Worm (Caenorhabditis elegans) whole organism, mixed stage, embryonic: ENCODE data around the gene ndub-3.

Source experiments
- M03D4.4 ChIP-seq: sonication (generic microtip); optimal IDR thresholded peaks from 2 replicates; lab custom pipeline; 2017; ENCODE audit warnings: mild to moderate bottlenecking, missing genetic modification characterization, missing compliant biosample characterization
- bed-3 ChIP-seq: fragments of 200-800 bp; sonication (Bioruptor generic); optimal IDR thresholded peaks from 3 replicates; lab custom pipeline; 2018; ENCODE audit warnings: mild to moderate bottlenecking, missing genetic modification characterization, moderate library complexity, missing compliant biosample characterization
- blmp-1 ChIP-seq: fragments of 150-350 bp; optimal IDR thresholded peaks from 2 replicates; lab custom pipeline; 2014; ENCODE audit warnings: missing biosample characterization, missing genetic modification characterization
- ceh-39 ChIP-seq: fragments of 150-350 bp; optimal IDR thresholded peaks from 2 replicates; lab custom pipeline; 2014; ENCODE audit warnings: missing biosample characterization, missing genetic modification characterization
- ceh-83 ChIP-seq: fragments of 200-800 bp; sonication (Bioruptor generic); optimal IDR thresholded peaks from 2 replicates; lab custom pipeline; 2018; ENCODE audit warnings: mild to moderate bottlenecking, missing genetic modification characterization, missing compliant biosample characterization
- ces-1 ChIP-seq: fragments of 150-350 bp; optimal IDR thresholded peaks from 2 replicates; lab custom pipeline; 2014; ENCODE audit warnings: missing biosample characterization, missing genetic modification reagents, missing genetic modification characterization
- cnd-1 ChIP-seq: fragments of 200-800 bp; sonication (Bioruptor generic); optimal IDR thresholded peaks from 2 replicates; lab custom pipeline; 2018; ENCODE audit warnings: mild to moderate bottlenecking, missing genetic modification characterization, missing compliant biosample characterization
- drap-1 ChIP-seq: fragments of 200-800 bp; sonication (Bioruptor generic); optimal IDR thresholded peaks from 3 replicates; lab custom pipeline; 2018; ENCODE audit warnings: mild to moderate bottlenecking, missing genetic modification characterization, missing compliant biosample characterization
- elt-1 ChIP-seq: sonication (generic microtip); optimal IDR thresholded peaks from 2 replicates; lab custom pipeline; 2017; ENCODE audit warnings: missing genetic modification characterization, mild to moderate bottlenecking, missing compliant biosample characterization, antibody characterized with exemption, moderate library complexity, borderline replicate concordance; ENCODE audit not compliant: insufficient read depth
- flh-1 ChIP-seq: fragments of 200-800 bp; sonication (Bioruptor generic); optimal IDR thresholded peaks from 2 replicates; lab custom pipeline; 2018; ENCODE audit warnings: mild to moderate bottlenecking, missing genetic modification characterization, moderate library complexity, missing compliant biosample characterization
- ham-2 ChIP-seq: fragments of 200-800 bp; sonication (Bioruptor generic); optimal IDR thresholded peaks from 2 replicates; lab custom pipeline; 2018; ENCODE audit warnings: mild to moderate bottlenecking, missing genetic modification characterization, missing compliant biosample characterization
- hlh-1 ChIP-seq: fragments of 150-350 bp; optimal IDR thresholded peaks from 2 replicates; lab custom pipeline; 2014; ENCODE audit warnings: missing biosample characterization, missing genetic modification reagents, missing genetic modification characterization
- lin-13 ChIP-seq: fragments of 150-350 bp; optimal IDR thresholded peaks from 2 replicates; lab custom pipeline; 2014; ENCODE audit warnings: missing biosample characterization, missing genetic modification characterization
- lin-32 ChIP-seq: fragments of 200-800 bp; sonication (Bioruptor generic); optimal IDR thresholded peaks from 2 replicates; lab custom pipeline; 2018; ENCODE audit warnings: mild to moderate bottlenecking, missing genetic modification characterization, missing compliant biosample characterization
- lsy-2 ChIP-seq: fragments of 150-350 bp; optimal IDR thresholded peaks from 2 replicates; lab custom pipeline; 2014; ENCODE audit warnings: missing biosample characterization, missing genetic modification characterization
- mab-5 ChIP-seq: fragments of 150-350 bp; optimal IDR thresholded peaks from 2 replicates; lab custom pipeline; 2014; ENCODE audit warnings: missing biosample characterization, missing genetic modification characterization
- mep-1 ChIP-seq: fragments of 150-350 bp; optimal IDR thresholded peaks from 2 replicates; lab custom pipeline; 2017; ENCODE audit warnings: missing biosample characterization, missing genetic modification reagents, missing genetic modification characterization, inconsistent platforms
- mls-2 ChIP-seq: sonication (generic microtip); optimal IDR thresholded peaks from 2 replicates; lab custom pipeline; 2016; ENCODE audit warnings: mild to moderate bottlenecking, missing genetic modification characterization, moderate library complexity, missing compliant biosample characterization
- nhr-2 ChIP-seq: fragments of 150-350 bp; optimal IDR thresholded peaks from 2 replicates; lab custom pipeline; 2014; ENCODE audit warnings: missing biosample characterization, missing genetic modification characterization
- nhr-237 ChIP-seq: fragments of 150-350 bp; optimal IDR thresholded peaks from 2 replicates; lab custom pipeline; 2014; ENCODE audit warnings: missing biosample characterization, missing genetic modification characterization
- nhr-28 ChIP-seq: fragments of 150-350 bp; optimal IDR thresholded peaks from 2 replicates; lab custom pipeline; 2014; ENCODE audit warnings: missing biosample characterization, missing genetic modification characterization
- nhr-76 ChIP-seq: sonication (generic microtip); optimal IDR thresholded peaks from 2 replicates; lab custom pipeline; 2017; ENCODE audit warnings: missing biosample characterization, missing genetic modification characterization
- pha-4 ChIP-seq: fragments of 150-350 bp; optimal IDR thresholded peaks from 2 replicates; lab custom pipeline; 2018; ENCODE audit warnings: missing biosample characterization, missing genetic modification reagents, missing genetic modification characterization
- sem-2 ChIP-seq: fragments of 200-800 bp; sonication (Bioruptor generic); optimal IDR thresholded peaks from 2 replicates; lab custom pipeline; 2018; ENCODE audit warnings: mild to moderate bottlenecking, missing genetic modification characterization, missing compliant biosample characterization
- snpc-4 ChIP-seq: fragments of 150-350 bp; optimal IDR thresholded peaks from 2 replicates; lab custom pipeline; 2014; ENCODE audit warnings: missing biosample characterization, missing genetic modification characterization
- sptf-1 ChIP-seq: sonication (generic microtip); optimal IDR thresholded peaks from 2 replicates; lab custom pipeline; 2017; ENCODE audit warnings: mild to moderate bottlenecking, missing genetic modification characterization, moderate library complexity, missing compliant biosample characterization
- tbx-8 ChIP-seq: fragments of 200-800 bp; sonication (Bioruptor generic); optimal IDR thresholded peaks from 2 replicates; lab custom pipeline; 2018; ENCODE audit warnings: mild to moderate bottlenecking, missing genetic modification characterization, moderate library complexity, missing compliant biosample characterization
- unc-120 ChIP-seq: sonication (generic microtip); optimal IDR thresholded peaks from 2 replicates; lab custom pipeline; 2017; ENCODE audit warnings: missing genetic modification characterization, missing compliant biosample characterization; ENCODE audit not compliant: poor library complexity, severe bottlenecking
- unc-39 ChIP-seq: fragments of 150-350 bp; optimal IDR thresholded peaks from 2 replicates; lab custom pipeline; 2014; ENCODE audit warnings: missing biosample characterization, missing genetic modification characterization
- unc-62 ChIP-seq: fragments of 150-350 bp; optimal IDR thresholded peaks from 2 replicates; lab custom pipeline; 2014; ENCODE audit warnings: missing biosample characterization, missing genetic modification reagents, missing genetic modification characterization
- zip-8 ChIP-seq: fragments of 150-350 bp; optimal IDR thresholded peaks from 2 replicates; lab custom pipeline; 2014; ENCODE audit warnings: missing biosample characterization, missing genetic modification characterization
- ztf-11 ChIP-seq: fragments of 150-350 bp; optimal IDR thresholded peaks from 2 replicates; lab custom pipeline; 2014; ENCODE audit warnings: missing biosample characterization, missing genetic modification characterization

Gene ndub-3

DNA sequence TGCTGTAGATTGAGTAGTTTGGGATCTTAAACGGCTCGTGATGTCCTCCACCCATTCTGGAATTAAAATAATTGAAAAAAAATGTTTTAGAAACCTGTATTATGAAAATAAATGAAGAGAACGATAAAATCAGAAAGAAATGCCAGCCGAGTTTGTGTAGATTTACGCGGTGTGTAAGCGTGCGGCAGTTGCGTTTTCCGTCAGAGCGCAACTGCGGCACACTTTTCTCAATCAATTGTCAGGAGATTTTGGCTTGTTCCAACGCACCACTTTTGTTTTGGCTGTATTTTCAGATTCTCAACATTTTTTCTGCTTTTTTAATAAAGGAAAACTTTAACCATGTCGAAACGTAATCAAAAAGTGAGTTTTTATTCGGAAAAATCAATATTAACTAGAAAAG lies at the start of gene ndub-3, which contains the start of gene C18E9.2:
ndub-3 (minus strand) TSS at position 56 of the 400 bp plus-strand sequence.
C18E9.2 (plus strand) TSS at position 172 of the 400 bp plus-strand sequence.
- no peak for TF ChIP-seq elt-1 (tag; lab: Kevin White, UChicago)
- TF ChIP-seq nhr-76 (tag; lab: Kevin White, UChicago) = no peak
- TF ChIP-seq mab-5 (tag; lab: Kevin White, UChicago) = no peak
- TF ChIP-seq mep-1 = peak; percentile 72
- TF ChIP-seq unc-39 (tag; lab: Kevin White, UChicago) = no peak
- no peak for TF ChIP-seq lin-32 (GFP tag; lab: Kevin White, UChicago)
- TF ChIP-seq ztf-11 (tag; lab: Kevin White, UChicago) = no peak
- TF ChIP-seq bed-3 (GFP tag; lab: Kevin White, UChicago) = no peak
- TF ChIP-seq sem-2 (GFP tag; lab: Kevin White, UChicago) = no peak
- TF ChIP-seq blmp-1 (tag; lab: Kevin White, UChicago) = no peak
- TF ChIP-seq ces-1 (GFP tag; lab: Kevin White, UChicago) = peak; percentile 5
- TF ChIP-seq ham-2 (GFP tag; lab: Kevin White, UChicago) = no peak
- no peak for TF ChIP-seq snpc-4 (tag; lab: Kevin White, UChicago)
- no peak for TF ChIP-seq mls-2
- TF ChIP-seq nhr-2 (tag; lab: Kevin White, UChicago) = no peak
- no peak for TF ChIP-seq tbx-8
- no peak for TF ChIP-seq ceh-83 (GFP tag; lab: Kevin White, UChicago)
- no peak for TF ChIP-seq flh-1 (GFP tag; lab: Kevin White, UChicago)
- no peak for TF ChIP-seq ceh-39
- no peak for TF ChIP-seq nhr-28 (tag; lab: Kevin White, UChicago)
- TF ChIP-seq drap-1 (GFP tag; lab: Kevin White, UChicago) = no peak
- no peak for TF ChIP-seq lsy-2 (tag; lab: Kevin White, UChicago)
- peak; percentile 11 for TF ChIP-seq nhr-237 (tag; lab: Kevin White, UChicago)
- no peak for TF ChIP-seq cnd-1 (tag; lab: Kevin White, UChicago)
- TF ChIP-seq hlh-1 (tag; lab: Kevin White, UChicago) = peak; percentile 54

DNA sequence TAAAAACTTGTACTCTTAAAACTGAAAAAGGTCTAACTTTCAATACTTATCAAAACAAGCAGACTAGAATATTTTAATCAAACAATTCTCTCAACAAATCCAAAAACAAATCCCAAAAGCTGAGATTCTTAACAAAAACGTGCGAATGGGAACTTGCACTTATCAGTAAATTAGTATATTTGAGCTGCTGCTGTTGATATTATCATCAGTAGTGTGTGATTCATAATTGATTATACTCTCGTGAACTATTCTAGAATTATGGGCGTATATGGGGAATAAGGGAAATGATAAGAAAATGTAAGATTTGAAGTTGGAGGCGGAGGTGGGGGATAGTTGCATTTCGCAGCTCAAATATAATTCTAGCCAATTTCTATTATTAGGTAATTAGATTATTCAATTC lies 49.5 kb upstream of the ndub-3 start:
- TF ChIP-seq lin-13 (tag; lab: Kevin White, UChicago) = no peak

DNA sequence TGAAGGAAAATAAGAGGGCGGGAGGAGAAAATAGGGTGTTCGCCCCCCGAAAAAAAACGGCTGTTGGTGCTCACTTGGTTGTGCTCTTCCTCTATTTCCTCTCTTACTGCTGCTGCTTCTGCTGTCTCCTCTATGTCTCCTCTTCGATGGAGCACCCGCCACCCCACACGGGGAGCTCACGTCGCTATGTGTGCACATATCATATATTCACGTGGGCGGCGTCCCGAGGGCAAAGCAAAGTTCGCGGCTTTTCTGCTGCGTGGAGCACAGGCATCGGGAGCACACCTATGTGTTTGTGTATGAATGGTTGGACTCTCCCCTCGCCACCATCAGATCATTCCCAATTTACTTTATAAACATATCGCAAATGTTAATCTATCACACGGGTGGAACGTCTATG lies 48.7 kb upstream of the ndub-3 start:
- TF ChIP-seq sptf-1 (tag; lab: Kevin White, UChicago) (peak; percentile 62), bed-3 (GFP tag; lab: Kevin White, UChicago) (no peak), nhr-237 (tag; lab: Kevin White, UChicago) (no peak), M03D4.4 (tag; lab: Kevin White, UChicago) (no peak), unc-120 (tag; lab: Kevin White, UChicago) (peak; percentile 48), ces-1 (GFP tag; lab: Kevin White, UChicago) (no peak), lin-32 (GFP tag; lab: Kevin White, UChicago) (no peak), hlh-1 (tag; lab: Kevin White, UChicago) (peak; percentile 14), drap-1 (GFP tag; lab: Kevin White, UChicago) (peak; percentile 36), nhr-28 (tag; lab: Kevin White, UChicago) (no peak)

DNA sequence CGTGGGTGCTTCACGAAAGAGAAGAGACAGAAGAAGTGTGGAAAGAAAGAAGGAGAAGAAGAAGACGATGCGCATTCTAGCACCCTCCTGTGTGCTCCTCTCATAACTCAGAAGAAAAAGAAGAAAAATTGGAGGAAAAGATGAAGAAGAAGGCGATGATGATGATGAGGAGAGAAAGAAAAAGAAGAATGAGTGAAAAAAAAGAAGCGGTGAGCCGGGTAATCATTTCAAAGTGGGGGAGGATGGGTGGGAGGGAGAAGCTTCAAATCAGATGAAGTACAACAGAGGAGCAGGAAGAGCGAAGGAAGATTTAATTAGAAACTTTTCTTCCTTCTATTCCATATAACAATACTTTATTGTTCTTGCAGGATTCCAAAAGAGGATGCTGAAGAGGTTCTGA lies 46.0 kb upstream of the ndub-3 start:
- TF ChIP-seq mls-2 = peak; percentile 7
- peak; percentile 70 for TF ChIP-seq ces-1 (GFP tag; lab: Kevin White, UChicago)
- TF ChIP-seq mep-1 = no peak
- no peak for TF ChIP-seq nhr-28 (tag; lab: Kevin White, UChicago)
- TF ChIP-seq lsy-2 (tag; lab: Kevin White, UChicago) = no peak
- TF ChIP-seq pha-4 = no peak

DNA sequence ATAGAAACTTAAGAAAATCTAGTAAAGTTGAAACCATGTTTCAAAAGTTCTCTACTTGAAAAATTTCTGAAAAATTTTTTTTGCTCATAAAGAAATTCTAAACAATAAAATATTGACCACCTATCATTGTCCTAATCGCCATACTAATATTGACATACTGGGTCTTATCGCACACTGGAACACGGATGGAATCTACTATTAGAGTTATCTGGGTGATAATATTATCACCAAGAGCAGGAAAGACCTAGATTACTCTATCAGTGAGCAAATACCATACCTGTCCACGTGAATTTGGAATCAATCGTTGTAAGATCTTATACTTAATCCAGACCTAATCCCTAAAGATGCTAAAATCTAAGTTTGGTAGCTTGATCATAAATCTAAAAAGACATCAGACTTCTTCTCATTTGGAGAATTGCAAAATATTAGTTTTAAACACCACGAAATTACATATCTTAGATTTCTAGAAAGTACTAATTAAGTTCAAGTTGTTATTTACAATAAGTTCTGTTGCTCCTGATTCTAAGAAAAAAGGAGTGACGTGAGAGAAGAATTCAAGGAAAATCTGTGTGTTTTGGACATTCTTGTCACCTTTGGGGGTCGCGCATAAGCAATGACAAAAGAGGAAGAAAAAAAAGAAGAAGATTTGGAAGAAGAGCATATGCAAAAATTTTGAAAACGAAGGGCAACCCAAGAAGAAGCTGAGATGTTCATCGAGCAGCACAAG lies 45.4 kb upstream of the ndub-3 start:
- TF ChIP-seq ceh-39 = no peak
- no peak for TF ChIP-seq ces-1 (GFP tag; lab: Kevin White, UChicago)
- TF ChIP-seq sptf-1 (tag; lab: Kevin White, UChicago) = no peak
- no peak for TF ChIP-seq lin-13 (tag; lab: Kevin White, UChicago)
- no peak for TF ChIP-seq zip-8 (tag; lab: Kevin White, UChicago)
- no peak for TF ChIP-seq nhr-237 (tag; lab: Kevin White, UChicago)
- TF ChIP-seq unc-62 (GFP tag; lab: Kevin White, UChicago) = no peak
- no peak for TF ChIP-seq nhr-2 (tag; lab: Kevin White, UChicago)
- no peak for TF ChIP-seq unc-120 (tag; lab: Kevin White, UChicago)
- TF ChIP-seq bed-3 (GFP tag; lab: Kevin White, UChicago) = no peak
- no peak for TF ChIP-seq blmp-1 (tag; lab: Kevin White, UChicago)
- no peak for TF ChIP-seq ztf-11 (tag; lab: Kevin White, UChicago)
- TF ChIP-seq tbx-8 = no peak
